Fruit fly (Drosophila melanogaster) whole organism, wandering third instar larva: ENCODE data around the gene Rcd7.

ENCODE experiments used
- Abd-B ChIP-seq: fragments of >200 bp; optimal IDR thresholded peaks from 2 replicates; lab custom pipeline; 2017; ENCODE audit warnings: missing biosample characterization, missing genetic modification characterization
- CG32264 ChIP-seq: fragments of 200-800 bp; sonication (Bioruptor generic); optimal IDR thresholded peaks from 2 replicates; lab custom pipeline; 2016; ENCODE audit warnings: missing biosample characterization, missing genetic modification characterization
- CG9705 ChIP-seq: fragments of 200-800 bp; sonication (Bioruptor generic); optimal IDR thresholded peaks from 2 replicates; lab custom pipeline; 2018; ENCODE audit warnings: missing biosample characterization, mild to moderate bottlenecking, missing genetic modification characterization
- CrebA ChIP-seq: fragments of 200-800 bp; sonication (Bioruptor generic); optimal IDR thresholded peaks from 2 replicates; lab custom pipeline; 2016; ENCODE audit warnings: missing biosample characterization, mild to moderate bottlenecking, missing genetic modification characterization, borderline replicate concordance
- Dfd ChIP-seq: fragments of >200 bp; optimal IDR thresholded peaks from 2 replicates; lab custom pipeline; 2017; ENCODE audit warnings: missing biosample characterization, missing genetic modification characterization
- Dif ChIP-seq: fragments of 200-275, 200-300 bp; sonication (Bioruptor generic); optimal IDR thresholded peaks from 2 replicates; lab custom pipeline; 2018; ENCODE audit warnings: missing biosample characterization, missing genetic modification characterization; ENCODE audit not compliant: partially characterized antibody
- GATAd ChIP-seq: sonication (Bioruptor generic); optimal IDR thresholded peaks from 2 replicates; lab custom pipeline; 2016; ENCODE audit warnings: missing biosample characterization, missing genetic modification characterization
- HLH106 ChIP-seq: fragments of 200-800 bp; optimal IDR thresholded peaks from 3 replicates; lab custom pipeline; 2019; ENCODE audit warnings: missing biosample characterization, mild to moderate bottlenecking, missing genetic modification characterization, moderate library complexity
- Hnf4 ChIP-seq: fragments of 200-800 bp; sonication (Bioruptor generic); optimal IDR thresholded peaks from 2 replicates; lab custom pipeline; 2016; ENCODE audit warnings: missing biosample characterization, mild to moderate bottlenecking, missing genetic modification characterization
- Hr78 ChIP-seq: fragments of >200 bp; optimal IDR thresholded peaks from 2 replicates; lab custom pipeline; 2017; ENCODE audit warnings: missing biosample characterization, missing genetic modification characterization
- Hr83 ChIP-seq: fragments of 200-300 bp; sonication (Bioruptor generic); optimal IDR thresholded peaks from 2 replicates; lab custom pipeline; 2016; ENCODE audit warnings: missing biosample characterization, mild to moderate bottlenecking, missing genetic modification characterization, moderate library complexity; ENCODE audit not compliant: poor library complexity, severe bottlenecking
- Jra ChIP-seq: sonication (Bioruptor generic); optimal IDR thresholded peaks from 2 replicates; lab custom pipeline; 2016; ENCODE audit warnings: missing biosample characterization, missing genetic modification characterization
- Mio ChIP-seq: sonication (Bioruptor generic); optimal IDR thresholded peaks from 2 replicates; lab custom pipeline; 2016; ENCODE audit warnings: missing biosample characterization, missing genetic modification characterization
- Myc ChIP-seq: fragments of >200 bp; optimal IDR thresholded peaks from 2 replicates; lab custom pipeline; 2017
- N ChIP-seq: fragments of >200 bp; optimal IDR thresholded peaks from 2 replicates; lab custom pipeline; 2018; ENCODE audit warnings: missing biosample characterization, missing external identifiers, missing genetic modification characterization
- Rel ChIP-seq, 2 experiments: fragments of 200-800 bp; sonication (Bioruptor generic) in 1 of 2; optimal IDR thresholded peaks; 2 replicates in 1 of 2; 3 replicates in 1 of 2; lab custom pipeline; 2016 to 2019; ENCODE audit warnings: mild to moderate bottlenecking in 2 of 2, missing biosample characterization in 2 of 2, missing genetic modification characterization in 2 of 2, moderate library complexity in 1 of 2
- Sp1 ChIP-seq: fragments of 200-800 bp; sonication (Bioruptor generic); optimal IDR thresholded peaks from 3 replicates; lab custom pipeline; 2019; ENCODE audit warnings: missing biosample characterization, mild to moderate bottlenecking, missing genetic modification characterization, moderate library complexity
- Vsx2 ChIP-seq: fragments of 200-300, 225-300 bp; sonication (Bioruptor generic); optimal IDR thresholded peaks from 2 replicates; lab custom pipeline; 2018; ENCODE audit warnings: missing biosample characterization, missing genetic modification characterization; ENCODE audit not compliant: partially characterized antibody
- br ChIP-seq: fragments of 200-800 bp; sonication (Bioruptor generic); optimal IDR thresholded peaks from 2 replicates; lab custom pipeline; 2016; ENCODE audit warnings: missing biosample characterization, missing genetic modification characterization
- brk ChIP-seq: fragments of 200-800 bp; sonication (Bioruptor generic); optimal IDR thresholded peaks from 2 replicates; lab custom pipeline; 2016; ENCODE audit warnings: missing biosample characterization, mild to moderate bottlenecking, missing genetic modification characterization
- dmrt93B ChIP-seq: fragments of 200-800 bp; sonication (Bioruptor generic); optimal IDR thresholded peaks from 2 replicates; lab custom pipeline; 2018; ENCODE audit warnings: missing biosample characterization, mild to moderate bottlenecking, missing genetic modification characterization
- dsf ChIP-seq: sonication (Bioruptor generic); optimal IDR thresholded peaks from 2 replicates; lab custom pipeline; 2016; ENCODE audit warnings: missing biosample characterization, missing genetic modification characterization, borderline replicate concordance
- foxo ChIP-seq, 2 experiments: fragments of 200-800 bp; sonication (Bioruptor generic); optimal IDR thresholded peaks; 2 replicates in 1 of 2; 3 replicates in 1 of 2; lab custom pipeline; 2016 to 2017; ENCODE audit warnings: missing biosample characterization in 2 of 2, missing genetic modification characterization in 2 of 2
- fru ChIP-seq: fragments of 200-800 bp; sonication (Bioruptor generic); optimal IDR thresholded peaks from 3 replicates; lab custom pipeline; 2016; ENCODE audit warnings: missing biosample characterization, mild to moderate bottlenecking, missing genetic modification characterization
- h ChIP-seq: fragments of 200-800 bp; sonication (Bioruptor generic); optimal IDR thresholded peaks from 3 replicates; lab custom pipeline; 2016; ENCODE audit warnings: missing biosample characterization, mild to moderate bottlenecking, missing genetic modification characterization
- jim ChIP-seq: fragments of 175-275, 200-325 bp; sonication (Bioruptor generic); optimal IDR thresholded peaks from 2 replicates; lab custom pipeline; 2016; ENCODE audit warnings: missing biosample characterization, mild to moderate bottlenecking, missing genetic modification characterization
- lola ChIP-seq: fragments of >200 bp; optimal IDR thresholded peaks from 2 replicates; lab custom pipeline; 2017; ENCODE audit warnings: missing biosample characterization, missing genetic modification characterization
- psq ChIP-seq: fragments of 200-800 bp; sonication (Bioruptor generic); optimal IDR thresholded peaks from 3 replicates; lab custom pipeline; 2017; ENCODE audit warnings: missing biosample characterization, mild to moderate bottlenecking, missing genetic modification characterization, moderate library complexity
- sage ChIP-seq: fragments of 200-800 bp; sonication (Bioruptor generic); optimal IDR thresholded peaks from 2 replicates; lab custom pipeline; 2016; ENCODE audit warnings: missing biosample characterization, mild to moderate bottlenecking, missing genetic modification characterization
- sv ChIP-seq: fragments of 200-800 bp; sonication (Bioruptor generic); optimal IDR thresholded peaks from 3 replicates; lab custom pipeline; 2016; ENCODE audit warnings: missing biosample characterization, missing genetic modification characterization
- tai ChIP-seq: sonication (Bioruptor generic); optimal IDR thresholded peaks from 2 replicates; lab custom pipeline; 2016; ENCODE audit warnings: missing biosample characterization, missing genetic modification characterization
- usp ChIP-seq: fragments of >200 bp; optimal IDR thresholded peaks from 2 replicates; lab custom pipeline; 2017; ENCODE audit warnings: missing biosample characterization, missing genetic modification characterization
- woc ChIP-seq: sonication (Bioruptor generic); optimal IDR thresholded peaks from 2 replicates; lab custom pipeline; 2016; ENCODE audit warnings: missing biosample characterization, mild to moderate bottlenecking, missing genetic modification characterization

The Rcd7 gene

DNA sequence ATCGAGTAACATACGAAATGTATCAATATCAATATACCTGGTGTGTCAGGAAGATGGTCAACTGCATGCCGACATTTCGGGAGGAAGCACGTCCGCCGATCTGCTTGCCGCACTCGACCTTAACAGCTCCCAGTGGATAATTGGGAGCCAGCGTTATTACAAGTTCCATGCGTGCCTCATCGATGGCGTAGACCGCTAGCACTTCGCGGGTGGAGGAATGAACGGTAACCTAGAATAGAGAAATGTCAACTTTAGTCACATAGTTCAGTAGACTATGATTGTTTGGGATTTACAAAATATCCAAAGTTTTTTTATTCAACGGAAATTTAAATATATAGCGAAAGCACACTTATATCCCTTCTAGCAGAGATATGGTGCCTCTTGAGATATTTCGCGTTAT lies at the start of gene Rcd7, which contains the start of gene CG46435:
Gene Rcd7, plus strand, starts transcription at position 301 of the 400 bp plus-strand sequence.
Gene CG46435, plus strand, starts transcription at position 301 of the 400 bp plus-strand sequence.
- TF ChIP-seq Hr78 (GFP tag; lab: Kevin White, UChicago) (no peak), Sp1 (no peak), Mio (GFP tag; lab: Kevin White, UChicago) (no peak), br (no peak), jim (GFP tag; lab: Kevin White, UChicago) (no peak), Dif (no peak), tai (GFP tag; lab: Kevin White, UChicago) (no peak), N (GFP tag; lab: Kevin White, UChicago) (no peak), dsf (no peak), Dfd (GFP tag; lab: Kevin White, UChicago) (no peak), usp (GFP tag; lab: Kevin White, UChicago) (no peak)
- TF ChIP-seq, all 38 proteins: peak for 0

DNA sequence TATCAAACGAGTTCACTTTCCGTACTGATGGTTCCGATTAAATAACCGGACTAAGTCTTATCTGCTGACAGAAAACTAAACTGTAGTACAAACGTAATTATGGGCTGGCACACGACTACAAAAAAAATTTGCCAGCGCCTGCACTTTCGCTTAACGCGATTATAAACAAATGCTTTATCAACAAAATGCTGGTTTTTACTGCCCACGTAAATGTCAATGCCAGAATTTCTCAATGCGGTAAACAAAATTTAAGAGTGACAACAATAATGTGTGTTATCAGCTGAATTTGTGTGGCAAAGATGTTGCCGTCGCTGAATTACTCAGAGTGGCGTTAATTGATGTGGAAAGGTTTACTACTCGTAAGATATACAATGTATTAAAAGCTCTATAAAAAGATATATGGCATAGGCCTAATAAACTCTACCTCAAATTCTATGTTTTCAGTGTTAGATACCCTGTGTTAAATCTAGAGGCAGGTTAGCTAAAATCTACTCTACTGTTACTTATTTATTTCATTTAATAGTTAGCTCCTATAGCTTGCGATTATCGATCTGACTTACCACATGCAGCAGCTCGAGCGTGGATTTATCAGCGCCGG lies 48.8 kb upstream of the Rcd7 start:
- TF ChIP-seq HLH106 (tag; lab: Kevin White, UChicago) (no peak), Mio (GFP tag; lab: Kevin White, UChicago) (no peak), GATAd (no peak), jim (GFP tag; lab: Kevin White, UChicago) (no peak), Rel (GFP tag; optimal IDR thresholded peaks at IDR 0.05; lab: Kevin White, UChicago) (no peak), Rel (tag; optimal IDR thresholded peaks at IDR 0.05; lab: Kevin White, UChicago) (no peak), Sp1 (no peak), Dif (no peak), CG32264 (GFP tag; lab: Kevin White, UChicago) (no peak), Hr78 (GFP tag; lab: Kevin White, UChicago) (no peak), N (GFP tag; lab: Kevin White, UChicago) (no peak), sv (GFP tag; lab: Kevin White, UChicago) (no peak), Abd-B (GFP tag; lab: Kevin White, UChicago) (no peak), Myc (lab: Kevin White, UChicago) (no peak)
- TF ChIP-seq, all 38 proteins: peak for 0

DNA sequence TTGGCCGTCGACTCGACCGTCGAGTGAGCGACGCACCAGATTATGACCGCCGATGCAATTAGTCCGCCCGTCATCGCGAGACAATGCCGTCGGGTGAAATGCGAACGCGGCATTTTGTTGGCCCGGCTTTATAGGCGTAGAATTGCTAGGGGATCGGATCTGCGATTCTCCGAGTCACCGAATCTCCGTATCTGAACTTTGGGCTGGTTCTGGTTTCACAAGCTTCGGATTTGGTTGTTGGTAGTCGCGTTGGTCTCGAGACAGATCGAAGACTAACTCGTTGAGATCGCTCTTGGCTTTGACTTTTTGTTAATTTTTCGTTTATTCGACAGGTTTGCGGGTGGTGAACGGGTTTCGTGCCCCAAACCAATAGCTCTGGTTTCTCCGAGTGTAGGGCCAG lies 48.3 kb upstream of the Rcd7 start:
- TF ChIP-seq Abd-B (GFP tag; lab: Kevin White, UChicago) (no peak), N (GFP tag; lab: Kevin White, UChicago) (no peak), usp (GFP tag; lab: Kevin White, UChicago) (no peak), CG9705 (GFP tag; lab: Kevin White, UChicago) (no peak), Vsx2 (no peak), Mio (GFP tag; lab: Kevin White, UChicago) (no peak), sage (GFP tag; lab: Kevin White, UChicago) (no peak), Hr83 (no peak), fru (no peak), GATAd (no peak), h (no peak), Jra (GFP tag; lab: Kevin White, UChicago) (no peak), tai (GFP tag; lab: Kevin White, UChicago) (no peak), Dif (no peak), Rel (GFP tag; optimal IDR thresholded peaks at IDR 0.05; lab: Kevin White, UChicago) (no peak), Rel (tag; optimal IDR thresholded peaks at IDR 0.05; lab: Kevin White, UChicago) (no peak), CrebA (GFP tag; lab: Kevin White, UChicago) (no peak), Myc (lab: Kevin White, UChicago) (no peak), HLH106 (tag; lab: Kevin White, UChicago) (no peak)

DNA sequence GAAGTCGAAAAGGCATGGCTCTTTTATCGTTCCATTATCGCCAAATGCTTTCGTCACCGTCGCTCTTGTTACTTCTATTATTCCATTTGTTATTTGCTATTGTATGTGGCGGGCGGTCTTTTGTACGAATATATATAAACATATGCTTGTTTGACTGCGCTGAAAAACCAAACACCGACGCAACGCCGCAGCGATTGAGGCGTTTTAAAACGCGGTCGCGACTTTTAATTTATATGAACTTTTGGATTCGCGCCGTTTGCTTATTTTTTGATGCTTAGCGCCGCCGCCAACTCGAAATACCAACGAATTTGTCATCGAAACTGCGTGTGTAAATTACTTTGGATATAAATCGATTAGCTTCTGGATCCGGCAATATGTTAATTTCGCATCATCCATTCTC lies 47.8 kb upstream of the Rcd7 start:
- no peak for TF ChIP-seq Hnf4 (GFP tag; lab: Kevin White, UChicago)

DNA sequence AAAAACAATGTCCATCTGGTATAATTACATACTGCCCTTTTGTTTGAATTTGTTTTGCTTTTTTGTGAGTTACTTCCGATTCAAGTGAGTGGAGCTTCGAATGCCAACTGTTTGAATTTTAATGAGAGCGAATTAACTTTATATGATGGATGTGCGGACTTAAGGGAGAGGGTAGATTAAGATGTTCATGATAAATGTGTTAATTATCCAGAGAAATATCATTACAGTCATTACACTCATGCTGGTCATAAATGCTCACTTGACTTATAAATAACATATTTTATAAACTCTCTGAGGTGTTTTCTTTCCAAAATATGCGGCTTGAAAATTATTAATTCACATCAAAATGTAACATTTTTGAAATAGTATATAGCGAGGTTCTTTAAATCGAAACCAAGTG lies 47.3 kb upstream of the Rcd7 start, which contains the start of gene CG9449:
Gene CG9449, minus strand, starts transcription at position 101 of the 400 bp plus-strand sequence.
- TF ChIP-seq Rel (GFP tag; optimal IDR thresholded peaks at IDR 0.05; lab: Kevin White, UChicago) (no peak), Rel (tag; optimal IDR thresholded peaks at IDR 0.05; lab: Kevin White, UChicago) (no peak), dmrt93B (no peak), sage (GFP tag; lab: Kevin White, UChicago) (no peak), usp (GFP tag; lab: Kevin White, UChicago) (no peak), Vsx2 (no peak), tai (GFP tag; lab: Kevin White, UChicago) (no peak), woc (GFP tag; lab: Kevin White, UChicago) (no peak), GATAd (no peak), dsf (no peak), psq (no peak), brk (GFP tag; lab: Kevin White, UChicago) (no peak), lola (GFP tag; lab: Kevin White, UChicago) (no peak), foxo (GFP tag; optimal IDR thresholded peaks at IDR 0.05; lab: Kevin White, UChicago) (no peak), Myc (lab: Kevin White, UChicago) (no peak), jim (GFP tag; lab: Kevin White, UChicago) (no peak), Mio (GFP tag; lab: Kevin White, UChicago) (no peak)
